Worm (Caenorhabditis elegans) whole organism, L2 larva: ENCODE results near the gene argk-1.

Source experiments
- nhr-11 ChIP-seq: fragments of 150-350 bp; optimal IDR thresholded peaks from 2 replicates; lab custom pipeline; 2014; ENCODE audit warnings: missing biosample characterization, missing genetic modification characterization
- nhr-77 ChIP-seq: fragments of 150-350 bp; optimal IDR thresholded peaks from 2 replicates; lab custom pipeline; 2014; ENCODE audit warnings: missing biosample characterization, missing genetic modification characterization
- snpc-4 ChIP-seq: fragments of 150-350 bp; optimal IDR thresholded peaks from 2 replicates; lab custom pipeline; 2014; ENCODE audit warnings: missing biosample characterization, missing genetic modification characterization

ce11 chrV:16080039-16080438 lies 23.7 kb upstream of the argk-1 start:
- TF ChIP-seq snpc-4 (tag; lab: Kevin White, UChicago) (no peak), nhr-77 (tag; lab: Kevin White, UChicago) (no peak), nhr-11 (tag; lab: Kevin White, UChicago) (no peak)
